Fruit fly (Drosophila melanogaster) whole organism, pupa: ENCODE results near the gene CG4709.

Source experiments
- CG10348 ChIP-seq: fragments of 200-800 bp; sonication (Bioruptor generic); IDR thresholded peaks from 2 replicates; pipeline ENCODE4 v1.3.6; 2022; ENCODE audit warnings: missing biosample characterization, missing genetic modification characterization
- CG12605 ChIP-seq: fragments of 200-800 bp; sonication (Bioruptor generic); IDR thresholded peaks from 2 replicates; pipeline ENCODE4 v1.3.6; 2022; ENCODE audit warnings: missing biosample characterization, missing genetic modification characterization
- CG13204 ChIP-seq: fragments of 200-800 bp; sonication (Bioruptor generic); optimal IDR thresholded peaks from 2 replicates; lab custom pipeline; 2018; ENCODE audit warnings: missing biosample characterization, mild to moderate bottlenecking, missing genetic modification characterization, moderate library complexity
- CG14655 ChIP-seq: fragments of 200-800 bp; sonication (Bioruptor generic); optimal IDR thresholded peaks from 3 replicates; lab custom pipeline; 2017; ENCODE audit warnings: mild to moderate bottlenecking, missing biosample characterization, missing genetic modification reagents, missing genetic modification characterization
- CG15710 ChIP-seq: fragments of 200-800 bp; sonication (Bioruptor generic); optimal IDR thresholded peaks from 2 replicates; lab custom pipeline; 2018; ENCODE audit warnings: missing biosample characterization, mild to moderate bottlenecking, missing genetic modification characterization, moderate library complexity
- CG17806 ChIP-seq: fragments of 200-800 bp; sonication (Bioruptor generic); optimal IDR thresholded peaks from 2 replicates; lab custom pipeline; 2018; ENCODE audit warnings: missing biosample characterization, mild to moderate bottlenecking, missing genetic modification characterization, moderate library complexity
- CG32121 ChIP-seq: fragments of 200-800 bp; sonication (Bioruptor generic); IDR thresholded peaks from 2 replicates; pipeline ENCODE4 v1.3.6; 2022; ENCODE audit warnings: missing biosample characterization, missing genetic modification characterization
- CG34367 ChIP-seq: fragments of 200-800 bp; sonication (Bioruptor generic); optimal IDR thresholded peaks from 2 replicates; lab custom pipeline; 2018; ENCODE audit warnings: missing biosample characterization, mild to moderate bottlenecking, missing genetic modification characterization
- CG4496 ChIP-seq: fragments of 200-800 bp; sonication (Bioruptor generic); IDR thresholded peaks from 3 replicates; pipeline ENCODE4 v1.3.6; 2022; ENCODE audit warnings: missing biosample characterization, missing genetic modification characterization
- CG8159 ChIP-seq: fragments of 200-800 bp; sonication (Bioruptor generic); optimal IDR thresholded peaks from 3 replicates; lab custom pipeline; 2018; ENCODE audit warnings: missing biosample characterization, mild to moderate bottlenecking, missing genetic modification characterization, moderate library complexity
- CG8301 ChIP-seq: fragments of 200-800 bp; sonication (Bioruptor generic); optimal IDR thresholded peaks from 2 replicates; lab custom pipeline; 2018; ENCODE audit warnings: missing biosample characterization, mild to moderate bottlenecking, missing genetic modification characterization
- CG9948 ChIP-seq: fragments of 200-800 bp; sonication (Bioruptor generic); optimal IDR thresholded peaks from 2 replicates; lab custom pipeline; 2018; ENCODE audit warnings: missing biosample characterization, mild to moderate bottlenecking, missing genetic modification characterization, moderate library complexity
- D1 ChIP-seq: fragments of 200-800 bp; sonication (Bioruptor generic); optimal IDR thresholded peaks from 2 replicates; lab custom pipeline; 2018; ENCODE audit warnings: missing biosample characterization, mild to moderate bottlenecking, missing genetic modification characterization, moderate library complexity
- EcR ChIP-seq: fragments of 200-800 bp; sonication (Bioruptor generic); optimal IDR thresholded peaks from 3 replicates; lab custom pipeline; 2019; ENCODE audit warnings: missing biosample characterization, missing genetic modification characterization, mild to moderate bottlenecking, moderate library complexity, missing genetic modification reagents
- Ets98B ChIP-seq: fragments of 200-800 bp; sonication (Bioruptor generic); IDR thresholded peaks from 2 replicates; pipeline ENCODE4 v1.3.6; 2022; ENCODE audit warnings: missing biosample characterization, missing genetic modification characterization
- Pif1A ChIP-seq: fragments of 200-800 bp; sonication (Bioruptor generic); optimal IDR thresholded peaks from 3 replicates; lab custom pipeline; 2016; ENCODE audit warnings: missing biosample characterization, missing genetic modification characterization
- Pif1B ChIP-seq: fragments of 200-800 bp; sonication (Bioruptor generic); optimal IDR thresholded peaks from 3 replicates; lab custom pipeline; 2016; ENCODE audit warnings: missing biosample characterization, missing genetic modification characterization
- Snoo ChIP-seq: fragments of 200-800 bp; sonication (Bioruptor generic); optimal IDR thresholded peaks from 3 replicates; lab custom pipeline; 2017; ENCODE audit warnings: missing biosample characterization, mild to moderate bottlenecking, missing genetic modification characterization, inconsistent platforms
- fd96Ca ChIP-seq: fragments of 200-800 bp; sonication (Bioruptor generic); IDR thresholded peaks from 3 replicates; pipeline ENCODE4 v1.3.6; 2022; ENCODE audit warnings: missing biosample characterization, missing genetic modification characterization
- gl ChIP-seq: fragments of 200-800 bp; sonication (Bioruptor generic); optimal IDR thresholded peaks from 2 replicates; lab custom pipeline; 2018; ENCODE audit warnings: missing biosample characterization, mild to moderate bottlenecking, missing genetic modification characterization
- rn ChIP-seq: fragments of 200-800 bp; sonication (Bioruptor generic); IDR thresholded peaks from 2 replicates; pipeline ENCODE4 v1.3.6; 2022; ENCODE audit warnings: missing biosample characterization, missing genetic modification characterization

CG4709 gene

DNA sequence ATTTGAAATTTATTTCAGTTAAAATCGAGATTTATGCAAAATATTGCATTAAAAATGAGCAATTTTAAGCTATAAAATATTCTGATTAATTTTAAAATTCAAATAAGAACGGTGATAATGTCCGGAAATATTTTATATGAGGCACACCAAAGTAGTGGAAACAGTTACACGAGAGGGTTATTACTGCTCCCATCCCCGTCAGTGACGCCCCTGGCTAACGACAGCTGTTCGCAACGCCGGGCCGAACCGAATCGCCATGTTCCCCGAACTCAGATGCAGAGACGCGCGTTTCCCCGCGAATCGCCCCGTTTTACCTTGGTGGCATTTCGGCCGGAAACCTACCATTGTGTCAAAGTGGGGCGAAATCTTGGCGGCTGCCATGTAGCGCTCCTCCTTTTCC, 42.3 kb upstream of the CG4709 start:
- no peak for TF ChIP-seq CG15710 (tag; lab: Kevin White, UChicago)
- no peak for TF ChIP-seq D1 (tag; lab: Kevin White, UChicago)
- TF ChIP-seq Pif1A (GFP tag; lab: Kevin White, UChicago) = peak; percentile 39
- TF ChIP-seq CG10348 = no peak
- TF ChIP-seq fd96Ca (GFP tag; lab: Robert Waterston, UW) = peak; percentile 63; the same call in 2 of the 3 replicates
- no peak for TF ChIP-seq CG13204 (GFP tag; lab: Kevin White, UChicago)
- no peak for TF ChIP-seq gl (tag; lab: Kevin White, UChicago)
- TF ChIP-seq CG8159 (tag; lab: Kevin White, UChicago) = no peak
- no peak for TF ChIP-seq CG14655 (GFP tag; lab: Kevin White, UChicago)
- peak; percentile 76 for TF ChIP-seq Ets98B (GFP tag; lab: Robert Waterston, UW)
- TF ChIP-seq CG8301 (tag; lab: Kevin White, UChicago) = peak; percentile 0
- TF ChIP-seq Pif1B (GFP tag; lab: Kevin White, UChicago) = no peak
- peak; percentile 73 for TF ChIP-seq CG4496 (GFP tag; lab: Robert Waterston, UW)
- peak; percentile 5 for TF ChIP-seq CG17806 (tag; lab: Kevin White, UChicago)
- no peak for TF ChIP-seq rn (GFP tag; lab: Robert Waterston, UW)
- TF ChIP-seq CG12605 (GFP tag; lab: Robert Waterston, UW) = 0 out of 2 replicates have a peak, but pooled peaks have one; percentile 17
- no peak for TF ChIP-seq CG34367 (tag; lab: Kevin White, UChicago)
- TF ChIP-seq Snoo (tag; lab: Kevin White, UChicago) = peak; percentile 10
- peak; percentile 50; the same call in 1 of the 2 replicates for TF ChIP-seq CG32121 (GFP tag; lab: Robert Waterston, UW)
- no peak for TF ChIP-seq CG9948
- no peak for TF ChIP-seq EcR (GFP tag; lab: Kevin White, UChicago)
- TF ChIP-seq, all 21 proteins: peak for 9

dm6 chr2L:9912570-9913260, 41.4 kb upstream of the CG4709 start, which contains the start of the genes Etl1 and Srp54:
TSS of gene Etl1 (minus strand) at chr2L:9912608.
TSS of gene Srp54 (plus strand) at chr2L:9912911.
- TF ChIP-seq CG9948 (no peak), CG15710 (tag; lab: Kevin White, UChicago) (no peak), D1 (tag; lab: Kevin White, UChicago) (no peak), CG8159 (tag; lab: Kevin White, UChicago) (no peak), CG14655 (GFP tag; lab: Kevin White, UChicago) (no peak)

DNA sequence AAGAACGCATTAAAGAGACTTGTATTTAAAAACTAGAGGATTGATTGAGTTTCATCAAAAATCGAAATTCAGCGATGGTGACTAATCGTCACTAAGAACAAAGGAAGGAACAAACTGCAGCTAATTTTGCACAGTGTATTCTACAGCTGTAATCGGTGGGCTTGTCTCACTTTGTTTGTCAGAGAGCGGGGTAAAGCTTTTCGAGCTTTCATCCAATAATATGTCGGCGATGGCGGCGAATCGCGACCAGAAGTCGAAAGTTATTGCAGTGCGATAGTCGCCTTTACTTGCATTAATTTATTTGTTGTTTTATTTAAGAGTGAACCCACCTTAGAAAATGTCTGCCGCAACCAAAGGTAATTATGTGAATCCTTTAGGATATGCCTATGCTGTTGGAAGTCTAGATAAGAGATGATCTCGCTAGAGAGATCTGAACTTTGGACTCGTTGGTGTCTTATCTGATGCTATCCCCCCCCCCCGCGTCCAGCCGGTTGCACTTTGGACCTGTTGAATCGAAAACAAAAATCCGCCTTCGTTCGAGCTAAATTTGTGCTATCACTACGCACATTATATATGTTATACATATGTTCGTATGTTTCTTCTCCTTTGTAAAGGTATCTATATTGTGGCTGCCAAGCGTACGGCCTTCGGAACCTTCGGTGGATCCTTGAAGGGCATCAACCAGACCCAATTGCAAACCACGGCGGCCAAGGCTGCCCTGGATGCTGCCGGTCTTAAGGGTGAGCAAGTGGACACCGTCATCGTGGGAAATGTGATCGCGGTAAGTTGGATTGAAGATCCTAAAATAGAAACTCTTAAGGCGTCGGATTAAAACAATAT, 38.9 kb upstream of the CG4709 start, which contains the start of gene yip2:
yip2 (plus strand) TSS at position 243 of the 840 bp plus-strand sequence.
- TF ChIP-seq Ets98B (GFP tag; lab: Robert Waterston, UW) (peak; percentile 91), CG8159 (tag; lab: Kevin White, UChicago) (peak; percentile 93), CG17806 (tag; lab: Kevin White, UChicago) (peak; percentile 89), CG15710 (tag; lab: Kevin White, UChicago) (peak; percentile 87), CG8301 (tag; lab: Kevin White, UChicago) (peak; percentile 96), CG4496 (GFP tag; lab: Robert Waterston, UW) (peak; percentile 92), CG12605 (GFP tag; lab: Robert Waterston, UW) (peak; percentile 97), CG14655 (GFP tag; lab: Kevin White, UChicago) (peak; percentile 98), CG10348 (no peak), gl (tag; lab: Kevin White, UChicago) (peak; percentile 100), Pif1B (GFP tag; lab: Kevin White, UChicago) (peak; percentile 99), CG13204 (GFP tag; lab: Kevin White, UChicago) (peak; percentile 100), EcR (GFP tag; lab: Kevin White, UChicago) (peak; percentile 81), rn (GFP tag; lab: Robert Waterston, UW) (peak; percentile 66; the same call in 1 of the 2 replicates), CG34367 (tag; lab: Kevin White, UChicago) (peak; percentile 94), Snoo (tag; lab: Kevin White, UChicago) (peak; percentile 98), fd96Ca (GFP tag; lab: Robert Waterston, UW) (peak; percentile 92), CG32121 (GFP tag; lab: Robert Waterston, UW) (peak; percentile 96), Pif1A (GFP tag; lab: Kevin White, UChicago) (peak; percentile 98), D1 (tag; lab: Kevin White, UChicago) (peak; percentile 54), CG9948 (peak; percentile 77)

dm6 chr2L:9918020-9918959, 35.8 kb upstream of the CG4709 start, which contains the start of the genes CG5885 and CG4598:
TSS of gene CG5885 (minus strand) at chr2L:9918330.
TSS of gene CG4598 (plus strand) at chr2L:9918618.
- TF ChIP-seq Pif1A (GFP tag; lab: Kevin White, UChicago) (peak; percentile 82), CG12605 (GFP tag; lab: Robert Waterston, UW) (peak; percentile 80), gl (tag; lab: Kevin White, UChicago) (peak; percentile 81), CG14655 (GFP tag; lab: Kevin White, UChicago) (peak; percentile 78), CG8159 (tag; lab: Kevin White, UChicago) (peak; percentile 63), CG9948 (peak; percentile 58), CG13204 (GFP tag; lab: Kevin White, UChicago) (peak; percentile 42), CG10348 (no peak), rn (GFP tag; lab: Robert Waterston, UW) (no peak), CG17806 (tag; lab: Kevin White, UChicago) (peak; percentile 42), CG34367 (tag; lab: Kevin White, UChicago) (peak; percentile 2), CG15710 (tag; lab: Kevin White, UChicago) (peak; percentile 55), Pif1B (GFP tag; lab: Kevin White, UChicago) (peak; percentile 69), CG8301 (tag; lab: Kevin White, UChicago) (peak; percentile 63), CG4496 (GFP tag; lab: Robert Waterston, UW) (peak; percentile 39), EcR (GFP tag; lab: Kevin White, UChicago) (peak; percentile 10), D1 (tag; lab: Kevin White, UChicago) (no peak), fd96Ca (GFP tag; lab: Robert Waterston, UW) (peak; percentile 43; the same call in 1 of the 3 replicates), Ets98B (GFP tag; lab: Robert Waterston, UW) (peak; percentile 78), Snoo (tag; lab: Kevin White, UChicago) (peak; percentile 44), CG32121 (GFP tag; lab: Robert Waterston, UW) (peak; percentile 76)
